Worm (Caenorhabditis elegans): ENCODE results near the gene ttr-33.

ttr-33 gene

DNA sequence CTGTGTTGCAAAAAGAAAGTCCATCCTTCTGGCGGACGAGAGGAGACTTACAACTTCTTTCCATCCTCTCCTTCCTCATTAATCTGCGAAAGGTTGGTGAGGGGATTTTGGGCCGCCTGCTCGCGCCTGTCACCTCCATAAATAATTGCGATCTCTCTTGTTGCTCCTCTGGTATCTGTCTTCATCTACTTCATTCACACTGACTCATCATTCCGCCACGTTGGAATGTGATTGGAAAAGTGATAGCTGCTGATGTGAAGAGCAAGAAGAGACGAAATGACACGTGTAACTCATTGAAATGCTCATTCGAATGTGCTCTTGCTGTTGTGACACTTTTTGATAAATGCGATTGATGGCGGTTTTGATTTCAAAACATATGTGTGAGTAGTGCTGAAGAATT, 15.1 kb downstream of the ttr-33 start (continued):
- TF ChIP-seq hlh-4 (tag; optimal IDR thresholded peaks at IDR 0.05), result no peak
- no peak for TF ChIP-seq nhr-90 (tag; optimal IDR thresholded peaks at IDR 0.05; ENCODE audit: poor library complexity)
- no peak for TF ChIP-seq alr-1 (tag; optimal IDR thresholded peaks at IDR 0.05; ENCODE audit: borderline replicate concordance)
- no peak for TF ChIP-seq F16B12.6 (tag; optimal IDR thresholded peaks at IDR 0.05)
- peak; percentile 80 for TF ChIP-seq rnt-1 (tag; optimal IDR thresholded peaks at IDR 0.05)
- no peak for TF ChIP-seq C16A3.4 (tag; optimal IDR thresholded peaks at IDR 0.05)
- TF ChIP-seq dpl-1 (GFP tag; optimal IDR thresholded peaks at IDR 0.05), result no peak
- peak; percentile 39 for TF ChIP-seq fos-1 (tag; optimal IDR thresholded peaks at IDR 0.05)
- TF ChIP-seq fkh-4 (tag; optimal IDR thresholded peaks at IDR 0.05; ENCODE audit: borderline replicate concordance), result no peak
- no peak for TF ChIP-seq nhr-237 (tag; optimal IDR thresholded peaks at IDR 0.05)
- TF ChIP-seq nhr-19 (GFP tag; conservative IDR thresholded peaks at IDR 0.05), result peak; percentile 47
- TF ChIP-seq irx-1 (tag; optimal IDR thresholded peaks at IDR 0.05), result no peak
- no peak for TF ChIP-seq zag-1 (tag; optimal IDR thresholded peaks at IDR 0.05)
- TF ChIP-seq unc-30 (tag; optimal IDR thresholded peaks at IDR 0.05), result no peak
- TF ChIP-seq ceh-82 (tag; optimal IDR thresholded peaks at IDR 0.05), result no peak
- peak; percentile 23 for TF ChIP-seq lin-39 (tag; optimal IDR thresholded peaks at IDR 0.05)
- TF ChIP-seq ztf-11 (tag; optimal IDR thresholded peaks at IDR 0.05), result no peak
- no peak for TF ChIP-seq snpc-4 (tag; optimal IDR thresholded peaks at IDR 0.05)
- TF ChIP-seq nhr-20 (tag; optimal IDR thresholded peaks at IDR 0.05), result peak; percentile 44
- peak; percentile 90 for TF ChIP-seq lin-14 (GFP tag; optimal IDR thresholded peaks at IDR 0.05)
- no peak for TF ChIP-seq efl-1 (optimal IDR thresholded peaks at IDR 0.05)
- no peak for TF ChIP-seq efl-1 (GFP tag; optimal IDR thresholded peaks at IDR 0.05 in 1 of 2)
- TF ChIP-seq swsn-7 (tag; optimal IDR thresholded peaks at IDR 0.05), result peak; percentile 37
- no peak for TF ChIP-seq sup-37 (GFP tag; optimal IDR thresholded peaks at IDR 0.05)
- TF ChIP-seq tbx-2 (tag; optimal IDR thresholded peaks at IDR 0.05), result peak; percentile 33
- TF ChIP-seq ceh-90 (tag; optimal IDR thresholded peaks at IDR 0.05), result no peak
- TF ChIP-seq lin-35 (GFP tag; optimal IDR thresholded peaks at IDR 0.05), result no peak
- TF ChIP-seq hlh-17 (GFP tag; optimal IDR thresholded peaks at IDR 0.05; ENCODE audit: borderline replicate concordance), result no peak
- no peak for TF ChIP-seq mab-9 (GFP tag; IDR thresholded peaks at IDR 0.05)
- TF ChIP-seq sptf-1 (tag; optimal IDR thresholded peaks at IDR 0.05), result no peak
- no peak for TF ChIP-seq zip-4 (GFP tag; optimal IDR thresholded peaks at IDR 0.05)
- no peak for TF ChIP-seq lir-3 (tag; optimal IDR thresholded peaks at IDR 0.05; ENCODE audit: poor library complexity)
- no peak for TF ChIP-seq ama-1 (optimal IDR thresholded peaks at IDR 0.05)
- TF ChIP-seq unc-130 (tag; optimal IDR thresholded peaks at IDR 0.05), result peak; percentile 46
- TF ChIP-seq mep-1 (tag; optimal IDR thresholded peaks at IDR 0.05), result no peak
- TF ChIP-seq efl-3 (GFP tag; optimal IDR thresholded peaks at IDR 0.05), result no peak
- TF ChIP-seq nhr-11 (tag; optimal IDR thresholded peaks at IDR 0.05), result no peak
- TF ChIP-seq nhr-12 (tag; optimal IDR thresholded peaks at IDR 0.05), result no peak
- no peak for TF ChIP-seq egl-27 (tag; optimal IDR thresholded peaks at IDR 0.05)
- TF ChIP-seq nhr-47 (tag; optimal IDR thresholded peaks at IDR 0.05), result no peak
- TF ChIP-seq lin-13 (GFP tag; optimal IDR thresholded peaks at IDR 0.05), result no peak
- peak; percentile 33 for TF ChIP-seq mef-2 (tag; optimal IDR thresholded peaks at IDR 0.05)
- no peak for TF ChIP-seq blmp-1 (tag; optimal IDR thresholded peaks at IDR 0.05)
- TF ChIP-seq snu-23 (GFP tag; optimal IDR thresholded peaks at IDR 0.05), result peak; percentile 53
- TF ChIP-seq hpl-2 (GFP tag; optimal IDR thresholded peaks at IDR 0.05), result no peak

DNA sequence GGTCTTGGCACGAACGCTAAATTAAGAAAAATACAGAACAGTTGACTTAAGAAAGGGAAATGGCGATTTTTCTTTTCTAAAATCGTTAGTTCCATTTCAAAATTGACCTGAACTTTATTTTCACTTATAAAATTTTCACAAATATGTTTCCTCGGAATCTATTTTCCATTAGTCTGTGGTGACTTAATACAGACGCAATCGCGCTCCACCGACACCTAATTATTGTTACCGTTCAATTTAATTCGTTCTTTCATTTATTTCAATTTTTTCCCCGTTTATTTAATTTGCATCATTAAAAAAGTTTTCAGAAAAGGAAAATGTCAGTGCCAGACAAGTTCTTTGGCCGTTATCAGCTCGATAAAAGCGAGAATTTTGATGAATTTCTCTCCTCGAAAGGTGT, 17.4 kb downstream of the ttr-33 start, which contains the start of gene lbp-4:
lbp-4 (plus strand) TSS at position 309 of the 400 bp plus-strand sequence.
- TF ChIP-seq zip-4 (GFP tag; optimal IDR thresholded peaks at IDR 0.05), result no peak
- peak; percentile 7 for TF ChIP-seq fkh-8 (tag; optimal IDR thresholded peaks at IDR 0.05)
- peak in 2 of 3 experiments; percentile 19 to 50 for TF ChIP-seq dpl-1 (GFP tag; optimal IDR thresholded peaks at IDR 0.05)
- peak; percentile 63 for TF ChIP-seq unc-130 (tag; optimal IDR thresholded peaks at IDR 0.05)
- no peak for TF ChIP-seq nhr-19 (GFP tag; conservative IDR thresholded peaks at IDR 0.05)
- TF ChIP-seq lir-3 (tag; optimal IDR thresholded peaks at IDR 0.05; ENCODE audit: poor library complexity), result peak; percentile 40
- no peak for TF ChIP-seq nhr-85 (tag)
- no peak for TF ChIP-seq tlp-1 (tag; optimal IDR thresholded peaks at IDR 0.05)
- peak; percentile 26 for TF ChIP-seq lin-15B (tag; optimal IDR thresholded peaks at IDR 0.05)
- peak; percentile 15 for TF ChIP-seq tbx-2 (tag; optimal IDR thresholded peaks at IDR 0.05)
- no peak for TF ChIP-seq C04F5.9 (tag; optimal IDR thresholded peaks at IDR 0.05)
- TF ChIP-seq Y116A8C.19 (tag; optimal IDR thresholded peaks at IDR 0.05; ENCODE audit: borderline replicate concordance), result no peak
- peak; percentile 1 to 81 for TF ChIP-seq lsy-2 (tag; optimal IDR thresholded peaks at IDR 0.05)
- TF ChIP-seq blmp-1 (tag; optimal IDR thresholded peaks at IDR 0.05), result no peak
- TF ChIP-seq lin-14 (GFP tag; optimal IDR thresholded peaks at IDR 0.05), result peak; percentile 83
- peak; percentile 49 for TF ChIP-seq rnt-1 (tag; optimal IDR thresholded peaks at IDR 0.05)
- TF ChIP-seq zag-1 (tag; optimal IDR thresholded peaks at IDR 0.05), result no peak
- TF ChIP-seq grh-1 (GFP tag; IDR thresholded peaks at IDR 0.05), result no peak
- peak in 1 of 3 experiments; percentile 30 for TF ChIP-seq ceh-82 (tag; optimal IDR thresholded peaks at IDR 0.05)
- TF ChIP-seq hlh-17 (GFP tag; optimal IDR thresholded peaks at IDR 0.05; ENCODE audit: borderline replicate concordance), result no peak

Measured in whole organism, L1 larva.